Fruit fly (Drosophila melanogaster) whole organism, embryonic: ENCODE results near the gene vih.

Experiments used
- CG10209 ChIP-seq: fragments of 200-800 bp; sonication (Bioruptor generic); optimal IDR thresholded peaks from 3 replicates; lab custom pipeline; 2017; ENCODE audit warnings: missing biosample characterization, mild to moderate bottlenecking, missing genetic modification characterization, missing genetic modification reagents
- CG1024 ChIP-seq: fragments of 200-800 bp; sonication (Bioruptor generic); IDR thresholded peaks from 2 replicates; pipeline ENCODE4 v1.3.6; 2022; ENCODE audit warnings: missing biosample characterization, missing genetic modification characterization
- CG10267 ChIP-seq: fragments of 200-800 bp; sonication (Bioruptor generic); optimal IDR thresholded peaks from 2 replicates; lab custom pipeline; 2018; ENCODE audit warnings: missing biosample characterization, mild to moderate bottlenecking, missing genetic modification characterization, moderate library complexity
- CG11723 ChIP-seq: fragments of 200-800 bp; sonication (Bioruptor generic); optimal IDR thresholded peaks from 2 replicates; lab custom pipeline; 2017; ENCODE audit warnings: missing biosample characterization, mild to moderate bottlenecking, missing genetic modification characterization
- CG12104 ChIP-seq: fragments of 200-800 bp; sonication (Bioruptor generic); optimal IDR thresholded peaks from 3 replicates; lab custom pipeline; 2016; ENCODE audit warnings: missing biosample characterization, missing genetic modification characterization
- CG12236 ChIP-seq: fragments of 200-800 bp; sonication (Bioruptor generic); optimal IDR thresholded peaks from 2 replicates; lab custom pipeline; 2016; ENCODE audit warnings: missing biosample characterization, missing genetic modification characterization
- CG12769 ChIP-seq: fragments of 200-800 bp; sonication (Bioruptor generic); optimal IDR thresholded peaks from 2 replicates; lab custom pipeline; 2019; ENCODE audit warnings: missing biosample characterization, mild to moderate bottlenecking, missing genetic modification characterization, moderate library complexity
- CG12942 ChIP-seq: fragments of 200-800 bp; sonication (Bioruptor generic); optimal IDR thresholded peaks from 3 replicates; lab custom pipeline; 2016; ENCODE audit warnings: missing biosample characterization, missing genetic modification characterization
- CG13287 ChIP-seq: fragments of 200-800 bp; sonication (Bioruptor generic); IDR thresholded peaks from 2 replicates; pipeline ENCODE4 v1.3.6; 2022; ENCODE audit warnings: missing biosample characterization, missing genetic modification characterization; ENCODE audit not compliant: partially characterized antibody
- CG16779 ChIP-seq: fragments of 200-800 bp; sonication (Bioruptor generic); IDR thresholded peaks from 2 replicates; pipeline ENCODE4 v1.3.6; 2022; ENCODE audit warnings: missing biosample characterization, missing genetic modification characterization
- CG31441 ChIP-seq: fragments of 200-800 bp; sonication (Bioruptor generic); IDR thresholded peaks from 2 replicates; pipeline ENCODE4 v1.3.6; 2022; ENCODE audit warnings: missing biosample characterization, missing genetic modification characterization
- CG4404 ChIP-seq: fragments of 200-800 bp; sonication (Bioruptor generic); IDR thresholded peaks from 2 replicates; pipeline ENCODE4 v1.3.6; 2022; ENCODE audit warnings: missing biosample characterization, missing genetic modification characterization
- CG6791 ChIP-seq: fragments of 200-800 bp; sonication (Bioruptor generic); IDR thresholded peaks from 3 replicates; pipeline ENCODE4 v1.3.6; 2022; ENCODE audit warnings: missing biosample characterization, missing genetic modification characterization; ENCODE audit not compliant: partially characterized antibody
- CG8765 ChIP-seq: fragments of 200-800 bp; sonication (Bioruptor generic); IDR thresholded peaks from 2 replicates; pipeline ENCODE4 v1.3.6; 2022; ENCODE audit warnings: missing biosample characterization, missing genetic modification characterization
- CG9876 ChIP-seq: fragments of 200-800 bp; sonication (Bioruptor generic); optimal IDR thresholded peaks from 2 replicates; lab custom pipeline; 2016; ENCODE audit warnings: missing biosample characterization, missing genetic modification characterization
- CHES-1-like ChIP-seq: fragments of 200-800 bp; sonication (Bioruptor generic); optimal IDR thresholded peaks from 2 replicates; lab custom pipeline; 2016; ENCODE audit warnings: missing biosample characterization, missing genetic modification characterization
- CoRest ChIP-seq: fragments of 200-800 bp; sonication (Bioruptor generic); optimal IDR thresholded peaks from 3 replicates; lab custom pipeline; 2018; ENCODE audit warnings: missing biosample characterization, mild to moderate bottlenecking, missing genetic modification characterization, moderate library complexity
- D19B ChIP-seq: fragments of 200-800 bp; sonication (Bioruptor generic); optimal IDR thresholded peaks from 2 replicates; lab custom pipeline; 2017; ENCODE audit warnings: missing biosample characterization, mild to moderate bottlenecking, missing genetic modification characterization
- Dip3 ChIP-seq: fragments of 200-800 bp; sonication (Bioruptor generic); optimal IDR thresholded peaks from 3 replicates; lab custom pipeline; 2016; ENCODE audit warnings: missing biosample characterization, missing genetic modification characterization
- Dll ChIP-seq: fragments of 200-800 bp; sonication (Bioruptor generic); IDR thresholded peaks from 4 replicates; pipeline ENCODE4 v1.3.6; 2022; ENCODE audit warnings: missing biosample characterization, missing genetic modification characterization; ENCODE audit not compliant: partially characterized antibody
- Dp ChIP-seq: fragments of 200-800 bp; sonication (Bioruptor generic); optimal IDR thresholded peaks from 2 replicates; lab custom pipeline; 2018; ENCODE audit warnings: missing biosample characterization, mild to moderate bottlenecking, missing genetic modification characterization, moderate library complexity
- Drgx ChIP-seq: fragments of 200-800 bp; sonication (Bioruptor generic); IDR thresholded peaks from 2 replicates; pipeline ENCODE4 v1.3.6; 2022; ENCODE audit warnings: missing biosample characterization, missing genetic modification characterization
- Fer1 ChIP-seq: fragments of 200-800 bp; sonication (Bioruptor generic); optimal IDR thresholded peaks from 2 replicates; lab custom pipeline; 2017; ENCODE audit warnings: missing biosample characterization, mild to moderate bottlenecking, missing genetic modification characterization
- Hmr ChIP-seq: fragments of 200-800 bp; sonication (Bioruptor generic); optimal IDR thresholded peaks from 3 replicates; lab custom pipeline; 2017; ENCODE audit warnings: mild to moderate bottlenecking, missing biosample characterization, missing genetic modification reagents, missing genetic modification characterization
- Hsf ChIP-seq: fragments of 200-800 bp; sonication (Bioruptor generic); optimal IDR thresholded peaks from 3 replicates; lab custom pipeline; 2016; ENCODE audit warnings: missing biosample characterization, missing genetic modification characterization
- MTF-1 ChIP-seq: fragments of 200-800 bp; sonication (Bioruptor generic); optimal IDR thresholded peaks from 2 replicates; lab custom pipeline; 2018; ENCODE audit warnings: missing biosample characterization, mild to moderate bottlenecking, missing genetic modification characterization, borderline replicate concordance
- NfI ChIP-seq: fragments of 200-800 bp; sonication (Bioruptor generic); optimal IDR thresholded peaks from 3 replicates; lab custom pipeline; 2018; ENCODE audit warnings: missing biosample characterization, mild to moderate bottlenecking, missing genetic modification characterization, moderate library complexity
- Oaz ChIP-seq: fragments of 200-800 bp; sonication (Bioruptor generic); IDR thresholded peaks from 2 replicates; pipeline ENCODE4 v1.3.6; 2022; ENCODE audit warnings: missing biosample characterization, missing genetic modification characterization
- Optix ChIP-seq: fragments of 200-800 bp; sonication (Bioruptor generic); IDR thresholded peaks from 3 replicates; pipeline ENCODE4 v1.3.6; 2022; ENCODE audit warnings: missing biosample characterization, missing genetic modification characterization
- Ssrp ChIP-seq: fragments of 200-800 bp; sonication (Bioruptor generic); optimal IDR thresholded peaks from 2 replicates; lab custom pipeline; 2018; ENCODE audit warnings: missing biosample characterization, mild to moderate bottlenecking, missing genetic modification characterization, moderate library complexity
- YL-1 ChIP-seq: fragments of 200-800 bp; sonication (Bioruptor generic); optimal IDR thresholded peaks from 3 replicates; lab custom pipeline; 2017; ENCODE audit warnings: missing biosample characterization, mild to moderate bottlenecking, missing genetic modification characterization
- ac ChIP-seq: fragments of 200-800 bp; sonication (Bioruptor generic); optimal IDR thresholded peaks from 3 replicates; lab custom pipeline; 2017; ENCODE audit warnings: missing biosample characterization, mild to moderate bottlenecking, missing genetic modification characterization
- ato ChIP-seq: fragments of 200-800 bp; sonication (Bioruptor generic); IDR thresholded peaks from 2 replicates; pipeline ENCODE4 v1.3.6; 2022; ENCODE audit warnings: missing biosample characterization, missing genetic modification characterization; ENCODE audit not compliant: partially characterized antibody
- bigmax ChIP-seq: fragments of 200-800 bp; sonication (Bioruptor generic); optimal IDR thresholded peaks from 2 replicates; lab custom pipeline; 2018; ENCODE audit warnings: missing biosample characterization, mild to moderate bottlenecking, missing genetic modification characterization
- cad ChIP-seq: fragments of >200 bp; optimal IDR thresholded peaks from 2 replicates; lab custom pipeline; 2017; ENCODE audit warnings: missing biosample characterization, missing genetic modification characterization
- chinmo ChIP-seq: fragments of 200-800 bp; sonication (Bioruptor generic); IDR thresholded peaks from 4 replicates; pipeline ENCODE4 v1.3.6; 2022; ENCODE audit warnings: missing biosample characterization, missing genetic modification characterization; ENCODE audit not compliant: partially characterized antibody
- ftz-f1 ChIP-seq: fragments of 200-800 bp; sonication (Bioruptor generic); optimal IDR thresholded peaks from 2 replicates; lab custom pipeline; 2016; ENCODE audit warnings: missing biosample characterization, missing genetic modification characterization
- ham ChIP-seq: fragments of 200-800 bp; sonication (Bioruptor generic); IDR thresholded peaks from 2 replicates; pipeline ENCODE4 v1.3.6; 2022; ENCODE audit warnings: missing biosample characterization, missing genetic modification characterization
- kah ChIP-seq: fragments of 200-800 bp; sonication (Bioruptor generic); optimal IDR thresholded peaks from 2 replicates; lab custom pipeline; 2018; ENCODE audit warnings: missing biosample characterization, mild to moderate bottlenecking, missing genetic modification characterization
- phol ChIP-seq: fragments of 200-800 bp; sonication (Bioruptor generic); optimal IDR thresholded peaks from 3 replicates; lab custom pipeline; 2018; ENCODE audit warnings: missing biosample characterization, mild to moderate bottlenecking, missing genetic modification characterization, moderate library complexity
- pum ChIP-seq: fragments of 200-800 bp; sonication (Bioruptor generic); optimal IDR thresholded peaks from 2 replicates; lab custom pipeline; 2016; ENCODE audit warnings: missing biosample characterization, missing genetic modification characterization
- run ChIP-seq: fragments of 200-800 bp; sonication (Bioruptor generic); optimal IDR thresholded peaks from 3 replicates; lab custom pipeline; 2018; ENCODE audit warnings: missing biosample characterization, mild to moderate bottlenecking, missing genetic modification characterization
- sd ChIP-seq: fragments of 200-800 bp; sonication (Bioruptor generic); optimal IDR thresholded peaks from 3 replicates; lab custom pipeline; 2018; ENCODE audit warnings: missing biosample characterization, mild to moderate bottlenecking, missing genetic modification characterization, moderate library complexity
- shn ChIP-seq: fragments of 200-800 bp; sonication (Bioruptor generic); optimal IDR thresholded peaks from 3 replicates; lab custom pipeline; 2016; ENCODE audit warnings: missing biosample characterization, missing genetic modification characterization
- trh ChIP-seq: fragments of 200-800 bp; sonication (Bioruptor generic); optimal IDR thresholded peaks from 2 replicates; lab custom pipeline; 2016; ENCODE audit warnings: missing biosample characterization, missing genetic modification characterization
- tup ChIP-seq: fragments of 200-800 bp; sonication (Bioruptor generic); optimal IDR thresholded peaks from 2 replicates; lab custom pipeline; 2016; ENCODE audit warnings: missing biosample characterization, mild to moderate bottlenecking, missing genetic modification characterization, moderate library complexity
- unc-4 ChIP-seq: fragments of 200-800 bp; sonication (Bioruptor generic); IDR thresholded peaks from 2 replicates; pipeline ENCODE4 v1.3.6; 2022; ENCODE audit warnings: missing biosample characterization, missing genetic modification characterization; ENCODE audit not compliant: partially characterized antibody
- zf30C ChIP-seq: fragments of 200-800 bp; sonication (Bioruptor generic); optimal IDR thresholded peaks from 3 replicates; lab custom pipeline; 2018; ENCODE audit warnings: missing biosample characterization, mild to moderate bottlenecking, missing genetic modification characterization
- zfh2 ChIP-seq: fragments of 200-800 bp; sonication (Bioruptor generic); optimal IDR thresholded peaks from 2 replicates; lab custom pipeline; 2016; ENCODE audit warnings: missing biosample characterization, missing genetic modification characterization

vih gene

dm6 chr3L:12490418-12491035, 13.6 kb upstream of the vih start, which contains the start of gene CG10660 (continued):
- peak; percentile 46 for TF ChIP-seq CG12236 (GFP tag; lab: Kevin White, UChicago)
- TF ChIP-seq Oaz (GFP tag; lab: Robert Waterston, UW): peak; percentile 76
- TF ChIP-seq D19B (GFP tag; lab: Kevin White, UChicago): peak; percentile 61
- peak; percentile 85 for TF ChIP-seq Ssrp
- peak; percentile 86 for TF ChIP-seq phol (tag; lab: Kevin White, UChicago)
- peak; percentile 74 for TF ChIP-seq pum (GFP tag; lab: Kevin White, UChicago)
- peak; percentile 70 for TF ChIP-seq CG11723 (GFP tag; lab: Kevin White, UChicago)
- TF ChIP-seq CG12769 (tag; lab: Kevin White, UChicago): peak; percentile 90
- TF ChIP-seq Drgx: peak; percentile 95
- peak; percentile 89 for TF ChIP-seq Hmr (GFP tag; lab: Kevin White, UChicago)
- peak; percentile 61 for TF ChIP-seq trh (GFP tag; lab: Kevin White, UChicago)
- TF ChIP-seq ac (GFP tag; lab: Kevin White, UChicago): peak; percentile 34
- TF ChIP-seq ftz-f1 (GFP tag; lab: Kevin White, UChicago): no peak
- no peak for TF ChIP-seq chinmo
- peak; percentile 85 for TF ChIP-seq Optix (GFP tag; lab: Robert Waterston, UW)
- peak; percentile 83 for TF ChIP-seq CG10267 (tag; lab: Kevin White, UChicago)
- peak; percentile 86 for TF ChIP-seq CG1024 (GFP tag; lab: Robert Waterston, UW)
- TF ChIP-seq CG8765 (GFP tag; lab: Robert Waterston, UW): peak; percentile 42; the same call in 1 of the 2 replicates
- peak; percentile 66 for TF ChIP-seq CG12942
- TF ChIP-seq tup: peak; percentile 66
- peak; percentile 66 for TF ChIP-seq CG12104
- TF ChIP-seq CG4404 (GFP tag; lab: Robert Waterston, UW): peak; percentile 40; the same call in 1 of the 2 replicates
- TF ChIP-seq CHES-1-like (GFP tag; lab: Kevin White, UChicago): peak; percentile 38
- no peak for TF ChIP-seq Dp
- no peak for TF ChIP-seq cad
- TF ChIP-seq CG6791 (GFP tag; lab: Robert Waterston, UW): no peak
- peak; percentile 23 for TF ChIP-seq sd
- 0 out of 2 replicates have a peak, but pooled peaks have one; percentile 55 for TF ChIP-seq CG16779 (GFP tag; lab: Robert Waterston, UW)
- no peak for TF ChIP-seq CG13287 (GFP tag; lab: Robert Waterston, UW)
- TF ChIP-seq CG9876 (GFP tag; lab: Kevin White, UChicago): no peak
- no peak for TF ChIP-seq bigmax (GFP tag; lab: Kevin White, UChicago)
- TF ChIP-seq ato (GFP tag; lab: Robert Waterston, UW): no peak
- peak; percentile 66 for TF ChIP-seq kah (GFP tag; lab: Kevin White, UChicago)
- peak; percentile 89 for TF ChIP-seq run (tag; lab: Kevin White, UChicago)
- TF ChIP-seq unc-4 (GFP tag; lab: Robert Waterston, UW): no peak
- TF ChIP-seq CoRest (tag; lab: Kevin White, UChicago): peak; percentile 87
- TF ChIP-seq NfI (GFP tag; lab: Kevin White, UChicago): peak; percentile 81
- TF ChIP-seq Dip3 (GFP tag; lab: Kevin White, UChicago): peak; percentile 69
- no peak for TF ChIP-seq zf30C (GFP tag; lab: Kevin White, UChicago)
- peak; percentile 55 for TF ChIP-seq zfh2 (GFP tag; lab: Kevin White, UChicago)
- no peak for TF ChIP-seq YL-1 (GFP tag; lab: Kevin White, UChicago)
- TF ChIP-seq ham (GFP tag; lab: Robert Waterston, UW): no peak
- peak; percentile 22 for TF ChIP-seq shn (GFP tag; lab: Kevin White, UChicago)
- TF ChIP-seq Hsf (GFP tag; lab: Kevin White, UChicago): peak; percentile 83
- no peak for TF ChIP-seq Dll
- TF ChIP-seq MTF-1 (GFP tag; lab: Kevin White, UChicago): peak; percentile 77
- TF ChIP-seq Fer1 (GFP tag; lab: Kevin White, UChicago): peak; percentile 83
- TF ChIP-seq CG10209 (GFP tag; lab: Kevin White, UChicago): peak; percentile 88
- TF ChIP-seq CG31441 (GFP tag; lab: Robert Waterston, UW): peak; percentile 93
